Worm (Caenorhabditis elegans) whole organism, L4 larva: ENCODE measurements around the gene C25G4.2.

Experiments used
- aly-2 ChIP-seq: sonication (generic microtip); optimal IDR thresholded peaks from 2 replicates; lab custom pipeline; 2018; ENCODE audit warnings: missing biosample characterization, missing genetic modification characterization
- fkh-10 ChIP-seq: fragments of 150-350 bp; optimal IDR thresholded peaks from 2 replicates; lab custom pipeline; 2014; ENCODE audit warnings: missing biosample characterization, missing genetic modification reagents, missing genetic modification characterization
- lin-13 ChIP-seq: fragments of 150-350 bp; optimal IDR thresholded peaks from 2 replicates; lab custom pipeline; 2014; ENCODE audit warnings: missing biosample characterization, missing genetic modification reagents, missing genetic modification characterization
- mep-1 ChIP-seq: fragments of 150-350 bp; sonication (generic microtip); optimal IDR thresholded peaks from 3 replicates; lab custom pipeline; 2014; ENCODE audit warnings: missing biosample characterization, missing genetic modification characterization
- nhr-10 ChIP-seq: fragments of 150-350 bp; optimal IDR thresholded peaks from 2 replicates; lab custom pipeline; 2014; ENCODE audit warnings: missing biosample characterization, missing genetic modification characterization
- nhr-11 ChIP-seq: fragments of 150-350 bp; optimal IDR thresholded peaks from 2 replicates; lab custom pipeline; 2014; ENCODE audit warnings: missing biosample characterization, missing genetic modification characterization
- set-16 ChIP-seq: fragments of 200-800 bp; sonication (Bioruptor generic); IDR thresholded peaks from 2 replicates; pipeline ENCODE4 v1.3.6; 2022; ENCODE audit warnings: missing genetic modification reagents, missing genetic modification characterization, missing compliant biosample characterization
- skn-1 ChIP-seq: fragments of 150-350 bp; optimal IDR thresholded peaks from 2 replicates; lab custom pipeline; 2014; ENCODE audit warnings: missing biosample characterization, missing genetic modification characterization
- snpc-4 ChIP-seq: fragments of 150-350 bp; optimal IDR thresholded peaks from 2 replicates; lab custom pipeline; 2014; ENCODE audit warnings: missing biosample characterization, missing genetic modification characterization
- zfp-2 ChIP-seq: sonication (generic microtip); optimal IDR thresholded peaks from 2 replicates; lab custom pipeline; 2016; ENCODE audit warnings: mild to moderate bottlenecking, missing genetic modification characterization, missing compliant biosample characterization
- zip-11 ChIP-seq: fragments of 200-800 bp; sonication (Bioruptor generic); IDR thresholded peaks from 2 replicates; pipeline ENCODE4 v1.3.6; 2022; ENCODE audit warnings: missing genetic modification characterization, missing compliant biosample characterization

DNA sequence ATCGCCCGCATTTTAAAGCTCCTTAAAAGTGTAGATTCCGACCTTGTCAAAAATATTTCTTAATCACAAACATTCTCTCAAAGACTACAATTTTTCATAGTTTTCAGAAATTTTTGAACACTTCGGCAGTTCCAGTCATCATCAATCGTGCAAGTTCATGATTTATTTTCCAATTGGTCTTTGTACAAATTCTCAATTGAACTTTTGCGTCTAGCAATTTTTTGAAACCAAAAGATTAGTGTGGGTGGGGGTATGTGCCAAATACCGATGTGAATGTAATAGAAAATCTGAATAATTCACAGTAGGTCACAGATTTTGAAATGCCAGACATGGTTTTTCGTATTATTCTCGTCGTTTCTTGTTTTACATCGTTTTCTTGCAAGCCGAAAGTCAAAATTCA is 5.5 kb downstream of the C25G4.2 start, which contains the start of gene clec-185:
- no peak for TF ChIP-seq nhr-10 (tag; lab: Kevin White, UChicago)
- TF ChIP-seq lin-13: no peak
- TF ChIP-seq skn-1 (tag; lab: Kevin White, UChicago): no peak
- TF ChIP-seq nhr-11 (tag; lab: Kevin White, UChicago): no peak
- no peak for TF ChIP-seq zfp-2 (tag; lab: Kevin White, UChicago)
- TF ChIP-seq zip-11: no peak
- TF ChIP-seq snpc-4 (tag; lab: Kevin White, UChicago): no peak
- TF ChIP-seq set-16 (GFP tag; lab: Robert Waterston, UW): no peak
- no peak for TF ChIP-seq mep-1
- no peak for TF ChIP-seq fkh-10 (GFP tag; lab: Kevin White, UChicago)
- TF ChIP-seq aly-2 (tag; lab: Kevin White, UChicago): no peak
